Worm (Caenorhabditis elegans) whole organism, L3 larva: Measurements from ENCODE around the gene klp-13.

ENCODE experiments used
- nhr-11 ChIP-seq: fragments of 150-350 bp; optimal IDR thresholded peaks from 2 replicates; lab custom pipeline; 2014; ENCODE audit warnings: missing biosample characterization, missing genetic modification characterization
- pqm-1 ChIP-seq: fragments of 150-350 bp; optimal IDR thresholded peaks from 2 replicates; lab custom pipeline; 2017; ENCODE audit warnings: missing biosample characterization, missing genetic modification characterization, inconsistent platforms
- unc-39 ChIP-seq: sonication (generic microtip); optimal IDR thresholded peaks from 4 replicates; lab custom pipeline; 2017; ENCODE audit warnings: missing biosample characterization, missing genetic modification characterization

DNA sequence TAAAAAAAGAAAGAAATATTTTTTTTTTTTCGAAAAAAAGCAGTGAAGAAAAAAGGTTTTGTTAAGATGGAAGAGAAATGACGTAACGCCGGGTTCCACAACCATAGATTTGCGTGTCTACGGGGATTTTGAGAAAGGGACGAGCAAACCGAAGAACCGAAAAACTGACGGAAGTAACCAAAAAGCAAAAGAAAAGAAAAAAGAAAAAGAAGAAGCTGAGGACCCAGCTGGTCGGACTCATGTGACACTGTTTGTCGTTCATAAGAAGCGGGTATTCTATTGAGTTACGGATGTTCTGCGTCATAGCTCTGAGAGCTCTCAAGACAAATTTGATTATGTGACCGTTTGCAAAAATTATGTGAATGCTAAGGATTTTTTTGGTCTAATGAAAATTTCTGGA lies 2.0 kb upstream of the klp-13 start:
- TF ChIP-seq pqm-1 (tag; lab: Kevin White, UChicago) (no peak), nhr-11 (tag; lab: Kevin White, UChicago) (no peak), unc-39 (tag; lab: Kevin White, UChicago) (no peak)
